Worm (Caenorhabditis elegans): ENCODE measurements around the gene clec-202.

clec-202 gene

DNA sequence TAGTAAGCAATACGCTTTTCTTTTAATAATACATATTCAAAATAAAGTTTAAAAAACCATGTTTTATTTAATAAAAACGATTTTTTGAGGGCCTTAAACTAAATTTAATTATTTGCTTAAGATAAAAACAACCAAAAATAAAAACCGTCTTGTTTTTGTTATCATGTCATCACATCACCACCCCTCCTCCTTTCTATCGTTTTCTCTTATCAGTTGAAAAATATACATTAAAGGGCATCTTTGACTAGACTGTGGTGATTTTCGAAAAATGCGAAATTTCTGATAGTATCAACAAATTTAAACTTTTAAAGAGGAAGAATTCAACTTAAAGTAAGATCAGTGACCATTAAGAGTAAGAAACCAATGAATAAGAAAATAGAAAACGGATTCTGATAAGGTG, 44.9 kb downstream of the clec-202 start:
- TF ChIP-seq W03F9.2 (tag; optimal IDR thresholded peaks at IDR 0.05): no peak
- no peak for TF ChIP-seq him-1 (tag; optimal IDR thresholded peaks at IDR 0.05)
- no peak for TF ChIP-seq dao-5 (tag; optimal IDR thresholded peaks at IDR 0.05)

ce11 chrIV:17407025-17407424, 45.8 kb downstream of the clec-202 start, which contains the start of gene T02D1.7:
Gene T02D1.7 (minus strand): TSS chrIV:17407125.
- TF ChIP-seq W03F9.2 (tag; optimal IDR thresholded peaks at IDR 0.05) (no peak), dao-5 (tag; optimal IDR thresholded peaks at IDR 0.05) (no peak), him-1 (tag; optimal IDR thresholded peaks at IDR 0.05) (no peak)

DNA sequence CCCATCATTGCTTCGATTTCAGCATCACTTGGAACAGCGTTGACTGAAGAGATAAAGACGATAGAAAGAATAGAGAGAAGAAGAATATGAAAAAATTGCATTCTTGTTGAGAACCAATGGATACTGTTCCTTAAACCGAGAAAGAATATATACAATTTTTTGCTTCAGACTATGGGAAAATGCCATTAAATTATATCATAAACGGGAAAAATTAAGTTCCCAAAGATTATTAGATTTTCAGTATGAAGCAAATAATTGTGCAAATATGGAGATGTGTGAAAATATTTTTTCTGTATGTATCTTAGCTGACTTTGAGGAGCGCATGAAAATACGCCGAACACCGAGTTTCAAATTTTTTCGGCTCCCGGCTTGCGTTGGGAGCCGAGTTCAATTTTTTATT, 46.2 kb downstream of the clec-202 start, which contains the start of gene T02D1.9:
Gene T02D1.9 (minus strand): TSS at position 101 of the 400 bp plus-strand sequence.
- TF ChIP-seq dao-5 (tag; optimal IDR thresholded peaks at IDR 0.05) (no peak), W03F9.2 (tag; optimal IDR thresholded peaks at IDR 0.05) (no peak), him-1 (tag; optimal IDR thresholded peaks at IDR 0.05) (no peak)

DNA sequence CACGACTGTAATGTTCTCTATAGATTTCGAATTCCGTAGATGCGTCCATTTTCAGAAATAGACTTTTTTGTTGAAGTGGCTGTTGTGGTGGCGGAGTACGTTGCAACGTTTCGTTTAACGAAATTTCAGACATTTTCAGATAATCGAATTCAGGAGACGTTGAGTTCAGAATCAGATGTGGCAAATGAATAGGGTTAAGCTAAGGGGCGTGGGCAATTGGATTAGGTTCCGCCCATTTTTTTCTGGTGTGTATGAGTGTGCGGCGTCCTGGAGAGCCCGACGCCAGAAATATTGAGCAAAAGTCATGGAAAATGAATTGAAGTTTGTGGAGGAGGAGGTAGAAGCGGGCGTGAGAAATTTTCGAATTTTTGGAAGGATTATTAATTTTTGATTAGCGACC, 52.1 kb downstream of the clec-202 start:
- TF ChIP-seq W03F9.2 (tag; optimal IDR thresholded peaks at IDR 0.05): no peak
- TF ChIP-seq dao-5 (tag; optimal IDR thresholded peaks at IDR 0.05): no peak
- no peak for TF ChIP-seq him-1 (tag; optimal IDR thresholded peaks at IDR 0.05)

Measured in whole organism, L4/young adult.